Fruit fly (Drosophila melanogaster): ENCODE measurements around the gene Tango14.

The Tango14 gene

DNA sequence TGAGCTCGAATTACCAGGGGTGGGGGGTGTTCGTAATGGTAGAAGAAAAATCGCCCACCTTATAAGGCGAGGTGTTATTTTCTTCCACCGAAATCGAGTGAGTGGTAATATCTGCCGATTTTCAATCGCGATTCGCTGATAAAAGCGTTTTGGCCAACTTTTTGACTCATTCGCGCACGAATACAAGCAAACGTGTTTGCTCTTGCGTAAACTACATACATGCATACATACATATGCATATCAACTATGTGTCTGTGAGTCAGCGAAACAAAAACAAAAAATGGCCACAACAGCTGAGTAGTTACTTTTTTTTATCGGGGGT is 1.1 kb upstream of the Tango14 start:
- no peak for TF ChIP-seq CG17801 (GFP tag; optimal IDR thresholded peaks at IDR 0.05; ENCODE audit: partially characterized antibody)

DNA sequence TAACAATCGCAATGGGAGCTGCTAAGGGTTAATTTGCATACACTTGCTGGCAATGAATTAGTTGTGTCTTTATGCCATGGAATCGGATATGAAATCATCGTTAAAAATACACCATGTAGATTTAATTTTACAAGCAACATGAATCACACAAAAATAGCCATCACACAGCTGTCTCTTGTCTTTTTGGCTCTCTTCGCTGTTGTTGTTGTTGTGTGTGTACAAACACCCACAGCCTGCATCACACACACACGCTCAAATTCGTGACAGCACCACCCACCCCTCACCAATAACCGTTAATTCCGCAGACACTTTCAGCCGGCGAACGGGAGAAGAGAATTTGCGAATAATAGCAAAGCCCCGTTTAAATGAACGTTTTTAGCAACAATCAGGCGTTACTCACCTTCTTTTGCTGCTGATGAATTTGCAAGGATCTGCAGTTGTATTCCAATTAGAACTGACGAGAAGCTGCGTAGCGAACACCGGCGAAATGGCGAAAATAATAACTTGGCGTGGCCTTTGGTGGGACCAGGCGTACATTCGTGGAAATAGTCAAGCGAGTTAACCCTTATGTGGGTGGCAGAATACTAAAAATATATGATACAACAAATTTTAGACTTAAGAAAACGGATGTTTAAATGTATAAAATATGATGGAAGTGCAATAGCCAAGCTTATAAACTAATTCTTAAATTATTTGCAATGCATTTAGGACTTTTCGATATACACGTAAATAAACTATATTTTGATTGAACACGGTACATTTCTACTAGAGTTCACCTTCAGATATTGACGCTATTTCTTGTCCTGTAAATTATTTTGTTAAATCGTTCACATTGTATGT is 562 bp upstream of the Tango14 start, which contains the start of gene capt:
Gene capt (minus strand): TSS at position 584 of the 840 bp plus-strand sequence.
- TF ChIP-seq CG17801 (GFP tag; optimal IDR thresholded peaks at IDR 0.05; ENCODE audit: partially characterized antibody) = no peak

DNA sequence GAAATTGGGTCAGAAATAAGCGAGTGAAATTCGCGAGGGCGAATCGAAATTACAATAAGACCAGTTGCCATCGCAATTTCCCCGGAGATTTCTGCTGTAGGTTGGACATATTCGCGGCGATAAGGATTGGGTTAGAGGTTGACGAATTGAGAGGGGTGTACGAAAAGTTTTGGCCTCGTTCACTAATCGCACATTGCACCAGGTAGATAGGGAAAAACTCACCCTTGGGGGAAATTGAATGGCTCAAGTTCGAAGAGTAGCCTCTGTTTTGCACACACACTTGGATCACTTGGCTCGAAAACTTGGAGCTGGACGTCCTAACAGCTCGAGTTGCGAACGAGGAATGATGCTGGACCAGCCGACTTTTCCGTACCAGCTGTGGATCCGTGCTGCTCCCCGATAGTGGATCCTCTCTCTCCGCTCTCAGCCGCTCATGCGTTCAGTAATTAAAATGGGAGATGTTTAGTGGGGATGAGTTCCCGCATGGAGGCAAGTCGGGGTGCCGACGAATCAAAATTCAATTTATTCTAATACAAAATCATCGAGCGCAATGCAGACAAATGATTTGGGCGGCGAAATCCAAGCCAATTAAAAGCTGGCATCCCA is 5.2 kb downstream of the Tango14 start, which contains the start of gene CG5080:
Gene CG5080 (minus strand): TSS at position 349 of the 606 bp plus-strand sequence.
- TF ChIP-seq CG17801 (GFP tag; optimal IDR thresholded peaks at IDR 0.05; ENCODE audit: partially characterized antibody) = no peak

DNA sequence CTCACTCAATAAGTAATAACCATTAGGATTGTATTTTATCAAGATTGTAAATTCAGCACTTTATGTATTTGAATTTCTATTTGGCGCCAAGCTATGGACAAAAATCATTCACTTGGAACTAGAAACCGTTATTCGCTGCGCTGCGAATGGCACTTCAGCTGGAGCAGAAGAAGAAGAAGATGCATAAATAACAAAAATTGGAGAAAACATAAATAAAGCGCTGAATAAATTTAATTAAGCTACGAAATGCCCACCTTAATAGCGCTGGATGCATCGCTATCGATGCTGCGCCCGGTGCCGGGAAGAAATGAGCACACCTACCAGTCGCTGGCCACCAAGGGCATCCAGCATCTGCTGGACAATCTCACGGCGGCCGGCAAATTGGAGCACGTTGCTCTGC is 5.8 kb downstream of the Tango14 start, which contains the start of gene IntS14:
Gene IntS14 (plus strand): TSS at position 150 of the 400 bp plus-strand sequence.
- TF ChIP-seq CG17801 (GFP tag; optimal IDR thresholded peaks at IDR 0.05; ENCODE audit: partially characterized antibody) = peak; percentile 2

DNA sequence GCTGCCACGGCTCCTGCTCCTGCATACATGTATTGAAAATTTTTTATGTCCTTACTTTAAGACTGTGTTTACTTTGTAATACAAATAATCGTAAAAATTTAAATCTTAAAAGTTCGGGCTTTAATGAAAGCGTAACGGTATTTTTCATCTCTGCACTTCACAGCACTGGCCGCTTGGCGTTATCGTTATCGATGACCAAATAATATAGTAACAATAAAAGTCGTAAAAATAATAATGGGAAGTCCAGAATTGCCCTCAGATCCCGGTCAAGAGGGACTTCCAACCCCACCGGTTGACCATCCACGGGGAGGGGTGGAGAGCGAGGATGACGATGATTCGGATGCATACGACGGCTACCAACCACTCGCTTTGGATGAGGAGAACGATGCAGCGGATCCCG is 7.9 kb downstream of the Tango14 start, which contains the start of gene CG14341:
Gene CG14341 (plus strand): TSS at position 181 of the 400 bp plus-strand sequence.
- TF ChIP-seq CG17801 (GFP tag; optimal IDR thresholded peaks at IDR 0.05; ENCODE audit: partially characterized antibody) = no peak

DNA sequence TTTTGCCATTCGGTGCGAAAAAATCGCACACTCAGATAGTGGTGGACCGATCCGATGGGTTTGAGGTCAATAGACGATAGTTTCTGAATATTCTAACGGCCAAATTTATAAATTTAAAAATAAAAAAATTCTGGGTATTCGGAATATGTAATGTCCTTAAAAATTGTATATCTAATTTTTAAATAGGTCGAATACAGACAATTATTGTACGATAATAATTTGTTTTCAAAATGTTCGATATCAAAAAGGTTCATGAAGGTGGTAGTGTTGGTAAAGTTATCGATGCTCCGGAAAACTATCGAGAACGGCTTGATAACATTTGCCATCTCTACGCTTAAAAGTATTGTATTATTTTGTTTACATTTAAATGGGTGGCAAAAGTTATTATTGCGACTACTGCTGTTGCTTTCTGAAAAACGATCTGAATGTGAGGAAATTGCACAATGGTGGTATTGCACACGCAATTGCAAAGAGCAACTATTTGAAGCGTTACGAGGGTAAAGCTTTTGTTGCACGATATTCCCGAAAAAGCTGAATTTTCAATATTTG is 11.5 kb downstream of the Tango14 start, which contains the start of the genes CG31922 and Plap:
Gene CG31922 (plus strand): TSS at position 315 of the 549 bp plus-strand sequence.
Gene Plap (minus strand): TSS at position 499 of the 549 bp plus-strand sequence.
- peak; percentile 69 for TF ChIP-seq CG17801 (GFP tag; optimal IDR thresholded peaks at IDR 0.05; ENCODE audit: partially characterized antibody)

DNA sequence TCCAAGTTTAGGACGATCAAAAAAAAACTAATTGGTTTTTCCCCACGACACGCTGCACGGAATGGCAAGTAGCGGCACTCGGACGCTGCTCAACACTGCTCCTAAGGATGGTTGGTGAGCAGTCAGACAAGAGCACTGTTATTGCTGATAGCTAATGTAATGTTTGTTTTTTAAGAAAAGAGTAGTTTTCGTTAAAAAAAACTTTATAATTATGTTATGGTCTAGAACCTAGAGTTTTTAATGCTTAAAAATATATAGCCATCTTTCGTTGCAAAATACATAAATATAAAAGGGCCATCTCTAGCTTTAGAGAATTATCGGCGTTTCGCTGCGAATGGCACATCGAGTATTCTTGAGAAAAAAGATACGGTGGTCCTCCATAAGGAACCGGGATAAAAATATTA is 14.2 kb downstream of the Tango14 start, which contains the start of the genes Charon and CG4887:
Gene Charon (minus strand): TSS at position 102 of the 404 bp plus-strand sequence.
Gene CG4887 (plus strand): TSS at position 306 of the 404 bp plus-strand sequence.
- TF ChIP-seq CG17801 (GFP tag; optimal IDR thresholded peaks at IDR 0.05; ENCODE audit: partially characterized antibody) = peak; percentile 50

DNA sequence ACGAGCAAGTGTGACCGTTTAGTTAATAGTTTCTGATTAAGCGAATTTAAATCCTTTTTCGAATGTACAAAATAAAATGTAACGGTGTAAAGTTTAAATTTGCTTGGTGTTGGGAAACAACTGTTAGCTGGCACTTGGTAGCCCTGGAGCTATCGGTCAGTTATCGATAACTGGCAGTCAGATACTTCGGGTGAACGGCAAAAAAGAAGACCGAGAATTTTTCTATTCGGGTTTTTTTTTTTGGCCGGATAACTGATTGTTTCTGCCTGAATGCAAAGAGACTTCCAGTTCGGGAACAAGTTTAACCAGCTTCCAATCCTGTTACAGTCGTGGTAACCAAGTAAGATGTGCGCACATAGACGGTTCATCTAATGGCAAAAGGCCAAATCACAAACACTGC is 19.1 kb downstream of the Tango14 start, which contains the start of gene CG4896:
Gene CG4896 (plus strand): TSS at position 169 of the 400 bp plus-strand sequence.
- TF ChIP-seq CG17801 (GFP tag; optimal IDR thresholded peaks at IDR 0.05; ENCODE audit: partially characterized antibody) = peak; percentile 2

DNA sequence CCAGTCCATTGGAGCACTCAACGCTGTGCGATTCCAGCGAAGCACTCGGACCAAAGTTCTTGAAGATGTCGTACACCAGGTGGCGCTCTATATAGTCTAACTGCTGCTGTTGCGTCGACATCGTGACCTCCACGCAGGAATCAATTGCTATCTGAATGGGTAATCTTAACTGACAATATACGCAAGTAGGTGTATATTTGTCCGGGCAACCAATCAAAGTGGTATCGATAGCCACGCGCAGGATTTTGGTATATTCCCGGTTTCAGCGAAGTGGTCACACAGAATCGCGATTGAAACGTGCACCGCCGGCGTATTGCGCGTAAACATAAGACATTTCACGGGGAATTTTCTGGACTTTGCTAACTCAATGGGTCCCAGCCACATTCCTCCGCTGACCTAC is 25.3 kb downstream of the Tango14 start, which contains the start of the genes CG5126 and Tgt:
Gene CG5126 (minus strand): TSS at position 222 of the 400 bp plus-strand sequence.
Gene Tgt (plus strand): TSS at position 267 of the 400 bp plus-strand sequence.
- no peak for TF ChIP-seq CG17801 (GFP tag; optimal IDR thresholded peaks at IDR 0.05; ENCODE audit: partially characterized antibody)

DNA sequence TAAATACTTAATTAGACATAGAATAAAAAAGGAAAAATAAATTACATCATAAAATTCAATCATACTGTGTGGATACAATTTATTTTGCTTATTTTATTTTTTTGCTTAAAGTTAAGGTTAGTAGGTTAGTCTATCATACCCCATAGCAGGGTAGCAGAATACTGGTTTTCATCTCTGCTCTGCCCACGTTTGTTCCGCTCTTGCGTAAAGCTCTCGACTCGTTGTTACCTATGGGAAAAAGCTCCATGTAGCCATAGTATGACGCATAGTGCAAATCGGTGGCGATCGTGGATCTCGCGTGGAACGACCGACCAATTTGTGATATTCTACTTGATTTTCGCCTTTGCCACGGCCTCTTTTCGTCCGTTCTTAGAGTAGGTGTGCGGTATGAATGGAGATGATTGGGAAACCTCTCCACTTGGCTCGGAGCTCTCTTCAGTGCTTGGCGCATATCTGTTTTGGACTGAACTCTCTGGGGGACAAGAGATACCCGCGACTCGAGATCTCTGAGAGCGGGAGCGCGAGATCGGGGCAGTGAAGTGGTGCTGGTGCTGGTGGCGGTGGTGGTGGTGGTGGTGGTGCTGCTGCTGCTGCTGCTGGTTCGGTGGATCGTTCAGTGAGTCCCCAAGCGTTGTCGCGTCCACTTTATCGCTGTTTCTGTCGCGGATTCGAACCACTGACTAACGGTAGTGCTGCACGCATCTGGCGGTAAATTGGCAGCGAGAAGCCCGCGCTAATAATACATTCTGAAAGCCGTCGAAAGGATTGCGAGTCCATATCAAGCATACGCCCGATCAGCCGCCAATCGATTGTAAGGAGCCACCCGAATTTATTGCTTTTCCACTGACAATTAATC is 27.4 kb downstream of the Tango14 start, which contains the start of gene CG5001:
Gene CG5001 (plus strand): TSS at position 116 of the 856 bp plus-strand sequence.
- peak; percentile 71 for TF ChIP-seq CG17801 (GFP tag; optimal IDR thresholded peaks at IDR 0.05; ENCODE audit: partially characterized antibody)

DNA sequence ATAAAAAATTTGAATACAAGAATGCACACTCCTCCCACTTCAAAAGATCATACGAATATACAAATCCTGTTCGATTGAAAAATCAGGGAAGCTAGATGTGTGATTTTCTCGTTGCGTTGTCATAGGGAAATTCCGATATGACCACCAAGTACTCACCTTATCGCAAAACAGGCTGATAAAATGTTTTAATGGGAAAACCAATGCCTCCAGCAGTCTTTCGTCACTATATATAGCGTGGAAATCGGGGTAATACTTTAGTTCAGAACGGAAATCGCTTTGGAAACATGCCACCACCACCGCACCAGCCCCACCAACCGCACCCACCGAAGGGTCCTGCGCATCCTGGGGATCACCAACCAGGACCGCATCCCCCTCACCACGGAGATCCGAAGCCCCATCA is 40.7 kb downstream of the Tango14 start, which contains the start of the genes CG5139 and CG43348:
Gene CG5139 (minus strand): TSS at position 101 of the 400 bp plus-strand sequence.
Gene CG43348 (plus strand): TSS at position 247 of the 400 bp plus-strand sequence.
- TF ChIP-seq CG17801 (GFP tag; optimal IDR thresholded peaks at IDR 0.05; ENCODE audit: partially characterized antibody) = no peak

DNA sequence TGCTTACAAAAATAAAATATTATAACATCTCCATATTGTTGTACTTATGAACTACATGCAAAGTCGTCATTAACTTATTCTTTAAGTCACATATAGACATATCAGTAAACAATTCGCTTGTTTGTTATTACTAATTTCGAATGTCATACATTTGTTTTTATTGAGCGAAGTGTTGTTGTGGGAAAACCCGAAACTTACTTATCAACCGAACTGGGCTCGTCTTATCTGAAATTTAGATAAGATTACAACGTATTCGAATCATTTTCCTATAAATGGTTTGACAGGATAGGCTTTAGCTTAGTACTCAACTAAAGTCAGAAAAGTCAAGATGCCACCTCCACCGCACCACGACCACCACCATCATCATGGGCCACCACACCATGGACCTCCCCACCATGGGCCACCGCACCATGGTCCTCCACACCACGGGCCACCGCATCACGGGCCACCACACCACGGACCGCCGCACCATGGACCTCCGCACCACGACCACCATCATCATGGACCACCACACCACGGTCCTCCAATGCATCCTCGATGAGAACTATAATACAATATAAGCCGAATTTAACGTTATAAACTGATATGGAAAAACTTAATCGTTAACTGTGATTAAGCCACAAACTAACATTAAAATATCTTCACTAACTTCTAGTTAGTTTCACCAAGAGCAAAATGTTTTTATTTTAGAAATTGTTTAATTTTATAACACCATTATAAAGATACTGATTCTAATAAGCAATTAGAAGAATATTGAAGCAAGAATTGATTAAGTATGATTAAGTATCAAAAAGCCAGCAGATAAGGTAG is 41.7 kb downstream of the Tango14 start, which contains the start of the genes CG43349 and CG5011:
Gene CG43349 (plus strand): TSS at position 294 of the 810 bp plus-strand sequence.
Gene CG5011 (plus strand): TSS at position 760 of the 810 bp plus-strand sequence.
- no peak for TF ChIP-seq CG17801 (GFP tag; optimal IDR thresholded peaks at IDR 0.05; ENCODE audit: partially characterized antibody)

DNA sequence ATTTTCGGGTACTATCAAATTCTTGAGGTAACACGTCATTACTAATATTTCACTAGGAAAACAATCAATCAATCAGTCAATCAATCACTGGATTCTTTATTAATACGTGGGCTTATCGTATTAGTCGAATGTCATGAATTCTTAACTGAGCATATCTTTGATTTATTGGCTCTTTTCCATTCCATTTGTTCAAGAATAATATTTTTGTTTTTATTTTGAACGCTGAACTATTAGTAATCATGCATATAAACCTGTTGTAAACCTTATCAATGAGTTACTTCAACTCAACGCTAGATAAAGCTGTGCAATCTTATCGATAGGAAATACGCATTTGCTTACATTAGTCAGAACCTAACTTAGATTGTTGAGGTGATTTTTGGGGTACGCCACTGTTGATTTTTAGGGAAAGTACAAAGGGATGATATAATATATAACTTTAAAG is 43.0 kb downstream of the Tango14 start:
- no peak for TF ChIP-seq CG17801 (GFP tag; optimal IDR thresholded peaks at IDR 0.05; ENCODE audit: partially characterized antibody)
